Worm (Caenorhabditis elegans): Measurements from ENCODE around the gene K02C4.2.

ce11 chrII:8032657-8033056, 42.9 kb upstream of the K02C4.2 start, which contains the start of gene nrf-6:
- TF ChIP-seq nhr-25 (tag; optimal IDR thresholded peaks at IDR 0.05; ENCODE audit: borderline replicate concordance, insufficient read depth) (no peak), lin-15B (tag; optimal IDR thresholded peaks at IDR 0.05) (no peak), unc-62 (GFP tag; optimal IDR thresholded peaks at IDR 0.05 in 1 of 2) (no peak), unc-62 (tag; optimal IDR thresholded peaks at IDR 0.05) (no peak), F10B5.3 (tag; optimal IDR thresholded peaks at IDR 0.05) (no peak), egl-27 (tag; optimal IDR thresholded peaks at IDR 0.05) (no peak), arid-1 (GFP tag; conservative IDR thresholded peaks at IDR 0.05) (no peak), ztf-11 (tag; optimal IDR thresholded peaks at IDR 0.05) (no peak), ces-1 (GFP tag; optimal IDR thresholded peaks at IDR 0.05) (no peak)
